Worm (Caenorhabditis elegans) whole organism, L3 larva: ENCODE results near the gene Y39B6A.13.

Source experiments
- aly-2 ChIP-seq: fragments of 150-350 bp; optimal IDR thresholded peaks from 2 replicates; lab custom pipeline; 2014; ENCODE audit warnings: missing biosample characterization, missing genetic modification characterization
- ceh-28 ChIP-seq: fragments of 150-350 bp; optimal IDR thresholded peaks from 2 replicates; lab custom pipeline; 2014; ENCODE audit warnings: missing biosample characterization, missing genetic modification reagents, missing genetic modification characterization
- ceh-82 ChIP-seq: fragments of 150-350 bp; optimal IDR thresholded peaks from 2 replicates; lab custom pipeline; 2014; ENCODE audit warnings: missing biosample characterization, missing genetic modification characterization
- daf-12 ChIP-seq: fragments of 150-350 bp; optimal IDR thresholded peaks from 2 replicates; lab custom pipeline; 2014; ENCODE audit warnings: missing biosample characterization, missing genetic modification reagents, missing genetic modification characterization
- elt-1 ChIP-seq: fragments of 150-350 bp; optimal IDR thresholded peaks from 2 replicates; lab custom pipeline; 2014; ENCODE audit warnings: missing biosample characterization, missing genetic modification characterization
- elt-2 ChIP-seq: sonication (generic microtip); optimal IDR thresholded peaks from 2 replicates; lab custom pipeline; 2016; ENCODE audit warnings: missing genetic modification reagents, mild to moderate bottlenecking, missing genetic modification characterization, missing compliant biosample characterization
- eor-1 ChIP-seq, 2 experiments: fragments of 150-350 bp; optimal IDR thresholded peaks; 2 replicates each; lab custom pipeline; 2014 to 2018; ENCODE audit warnings: missing biosample characterization in 2 of 2, missing genetic modification characterization in 2 of 2
- fkh-2 ChIP-seq: fragments of 150-350 bp; optimal IDR thresholded peaks from 2 replicates; lab custom pipeline; 2014; ENCODE audit warnings: missing biosample characterization, missing genetic modification reagents, missing genetic modification characterization
- hmg-11 ChIP-seq: sonication (generic microtip); optimal IDR thresholded peaks from 2 replicates; lab custom pipeline; 2016; ENCODE audit warnings: missing genetic modification characterization, missing compliant biosample characterization
- lin-15B ChIP-seq: fragments of 150-350 bp; optimal IDR thresholded peaks from 2 replicates; lab custom pipeline; 2014; ENCODE audit warnings: missing biosample characterization, missing genetic modification characterization
- lin-39 ChIP-seq: fragments of 150-350 bp; optimal IDR thresholded peaks from 2 replicates; lab custom pipeline; 2018; ENCODE audit warnings: missing biosample characterization, missing genetic modification reagents, missing genetic modification characterization
- lsy-12 ChIP-seq: sonication (generic microtip); optimal IDR thresholded peaks from 2 replicates; lab custom pipeline; 2016; ENCODE audit warnings: mild to moderate bottlenecking, missing genetic modification characterization, missing compliant biosample characterization
- nhr-25 ChIP-seq: sonication (generic microtip); optimal IDR thresholded peaks from 2 replicates; lab custom pipeline; 2017; ENCODE audit warnings: missing biosample characterization, missing genetic modification characterization
- nhr-28 ChIP-seq: fragments of 150-350 bp; optimal IDR thresholded peaks from 2 replicates; lab custom pipeline; 2014; ENCODE audit warnings: missing biosample characterization, missing genetic modification characterization
- nhr-77 ChIP-seq: fragments of 150-350 bp; optimal IDR thresholded peaks from 2 replicates; lab custom pipeline; 2014; ENCODE audit warnings: missing biosample characterization, missing genetic modification characterization
- pqm-1 ChIP-seq: fragments of 150-350 bp; optimal IDR thresholded peaks from 2 replicates; lab custom pipeline; 2017; ENCODE audit warnings: missing biosample characterization, missing genetic modification characterization, inconsistent platforms
- sea-2 ChIP-seq: fragments of 150-350 bp; sonication (generic microtip); optimal IDR thresholded peaks from 4 replicates; lab custom pipeline; 2014; ENCODE audit warnings: missing biosample characterization, missing genetic modification reagents, missing genetic modification characterization
- tbx-2 ChIP-seq: sonication (generic microtip); optimal IDR thresholded peaks from 2 replicates; lab custom pipeline; 2016; ENCODE audit warnings: mild to moderate bottlenecking, missing genetic modification characterization, missing compliant biosample characterization
- ztf-4 ChIP-seq: fragments of 150-350 bp; optimal IDR thresholded peaks from 2 replicates; lab custom pipeline; 2014; ENCODE audit warnings: missing biosample characterization, missing genetic modification characterization

Gene Y39B6A.13

DNA sequence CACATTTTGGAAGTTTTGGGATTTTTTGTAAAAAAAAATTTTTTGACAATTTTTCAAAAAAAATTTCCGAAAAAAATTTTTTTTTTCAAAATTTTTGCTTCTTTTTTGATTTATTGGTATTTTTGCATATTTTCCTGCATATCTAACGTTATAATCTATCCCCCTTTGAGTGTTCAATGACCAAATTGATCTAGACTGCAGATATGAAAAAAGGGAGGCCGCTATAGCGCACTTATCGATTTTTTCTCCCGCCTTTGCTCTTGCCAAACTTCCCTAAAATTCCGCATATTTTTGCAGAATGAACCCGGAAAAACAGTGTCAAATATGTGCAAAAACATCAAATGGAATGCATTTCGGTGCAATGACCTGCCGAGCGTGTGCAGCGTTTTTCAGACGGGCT is 31.8 kb downstream of the Y39B6A.13 start, which contains the start of gene nhr-145:
Gene nhr-145 (plus strand): TSS at position 298 of the 400 bp plus-strand sequence.
- peak; percentile 3 for TF ChIP-seq ceh-28
- no peak for TF ChIP-seq sea-2 (GFP tag; lab: Kevin White, UChicago)
- peak; percentile 49 for TF ChIP-seq elt-1 (tag; lab: Kevin White, UChicago)

DNA sequence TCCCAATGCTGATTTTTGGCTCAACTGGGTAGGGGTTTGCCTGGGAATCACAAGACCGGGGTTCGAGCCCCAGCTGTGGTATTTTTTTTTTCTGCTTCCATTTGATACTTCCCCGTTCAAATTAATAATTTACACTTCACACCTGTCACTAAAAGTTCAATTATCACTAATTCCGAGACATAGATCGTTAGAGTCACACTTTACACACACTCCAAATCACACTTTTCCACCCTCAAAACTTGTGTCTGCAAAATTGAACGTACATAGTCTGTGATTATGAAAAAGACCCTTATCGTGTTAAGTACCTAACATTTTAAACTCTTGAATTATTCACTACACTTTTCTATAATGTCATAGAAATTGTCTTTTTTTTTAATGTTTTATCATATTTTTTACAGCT is 35.4 kb downstream of the Y39B6A.13 start:
- TF ChIP-seq elt-2 (peak; percentile 39), nhr-25 (no peak), lin-15B (tag; lab: Kevin White, UChicago) (no peak), daf-12 (tag; lab: Kevin White, UChicago) (no peak), ceh-82 (tag; lab: Kevin White, UChicago) (no peak), pqm-1 (tag; lab: Kevin White, UChicago) (peak; percentile 7), ceh-28 (no peak), nhr-28 (tag; lab: Kevin White, UChicago) (no peak)

- no peak for TF ChIP-seq eor-1 (tag; optimal IDR thresholded peaks at IDR 0.05; lab: Kevin White, UChicago)
- TF ChIP-seq hmg-11 (tag; lab: Kevin White, UChicago): peak; percentile 6
These were observed 36.7 kb downstream of the Y39B6A.13 start, which contains the start of gene nhr-95 for ce11 chrV:19082541-19082940. Gene nhr-95, minus strand, starts transcription at chrV:19082641.

DNA sequence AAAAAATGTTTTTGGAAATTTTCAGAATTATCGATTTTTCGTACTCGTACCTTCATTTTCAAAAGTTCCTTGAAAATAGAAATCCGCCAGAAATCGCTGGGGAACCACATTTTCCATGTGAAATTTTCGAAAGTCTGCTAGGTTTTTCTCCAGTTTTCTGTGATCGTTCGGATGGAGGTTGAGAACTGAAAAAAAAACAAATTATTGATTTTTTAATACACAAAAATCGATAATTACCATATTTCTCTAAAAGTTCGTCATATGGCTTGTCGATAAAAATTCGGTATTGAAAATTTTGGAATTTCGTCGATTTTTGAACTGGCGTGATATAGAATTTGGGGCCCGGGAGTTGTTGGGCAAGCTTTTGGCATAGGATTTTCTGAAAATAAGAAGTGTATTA is 42.4 kb downstream of the Y39B6A.13 start:
- TF ChIP-seq ceh-28: peak; percentile 69
- no peak for TF ChIP-seq pqm-1 (tag; lab: Kevin White, UChicago)
- TF ChIP-seq lin-39 (tag; lab: Kevin White, UChicago): no peak

- peak; percentile 85 for TF ChIP-seq ceh-28
These were observed 43.0 kb downstream of the Y39B6A.13 start for ce11 chrV:19076141-19076656.

ce11 chrV:19073169-19073568 is 46.1 kb downstream of the Y39B6A.13 start:
- no peak for TF ChIP-seq ztf-4 (tag; lab: Kevin White, UChicago)
- no peak for TF ChIP-seq fkh-2
- TF ChIP-seq tbx-2 (tag; lab: Kevin White, UChicago): no peak
- TF ChIP-seq daf-12 (tag; lab: Kevin White, UChicago): no peak
- TF ChIP-seq aly-2 (tag; lab: Kevin White, UChicago): no peak
- peak; percentile 85 for TF ChIP-seq ceh-28
- TF ChIP-seq sea-2 (GFP tag; lab: Kevin White, UChicago): no peak

- TF ChIP-seq lsy-12 (tag; lab: Kevin White, UChicago): no peak
- no peak for TF ChIP-seq nhr-77 (tag; lab: Kevin White, UChicago)
- TF ChIP-seq ceh-28: peak; percentile 55
These were observed 50.3 kb downstream of the Y39B6A.13 start for ce11 chrV:19068888-19069287.
